Worm (Caenorhabditis elegans) whole organism, midembryonic: ENCODE data around the gene pacl-1.

ENCODE experiments used
- ref-1 ChIP-seq: fragments of 200-800 bp; sonication (Bioruptor generic); conservative IDR thresholded peaks from 2 replicates; pipeline ENCODE4 v1.3.6; 2022; ENCODE audit warnings: missing genetic modification reagents, missing genetic modification characterization, missing compliant biosample characterization
- ztf-29 ChIP-seq: fragments of 200-800 bp; sonication (Bioruptor generic); IDR thresholded peaks from 2 replicates; pipeline ENCODE4 v1.3.6; 2022; ENCODE audit warnings: missing genetic modification reagents, missing genetic modification characterization, missing compliant biosample characterization

ce11 chrV:16287619-16288018 is 12.4 kb upstream of the pacl-1 start, which contains the start of gene F28G4.3:
- TF ChIP-seq ref-1 (GFP tag; lab: Robert Waterston, UW): no peak
- TF ChIP-seq ztf-29: no peak
